Fruit fly (Drosophila melanogaster): Measurements from ENCODE around the gene SmydA-8.

SmydA-8 gene

dm6 chrX:2225138-2225537 is 11.5 kb upstream of the SmydA-8 start, which contains the start of gene pcx (continued):
- TF ChIP-seq BEAF-32 (GFP tag; optimal IDR thresholded peaks at IDR 0.05) (peak; percentile 57), CG14860 (GFP tag; IDR thresholded peaks at IDR 0.05; ENCODE audit: partially characterized antibody) (peak; percentile 24; the same call in 1 of the 3 replicates), CG4617 (GFP tag; optimal IDR thresholded peaks at IDR 0.05; ENCODE audit: borderline replicate concordance) (peak; percentile 76), hbn (GFP tag; IDR thresholded peaks at IDR 0.05; ENCODE audit: partially characterized antibody) (peak; percentile 27; the same call in 1 of the 2 replicates), HLH3B (GFP tag; IDR thresholded peaks at IDR 0.05) (no peak), CG14710 (tag; optimal IDR thresholded peaks at IDR 0.05) (peak; percentile 37), vvl (GFP tag; IDR thresholded peaks at IDR 0.05) (0 out of 2 replicates have a peak, but pooled peaks have one; percentile 7), pzg (GFP tag; optimal IDR thresholded peaks at IDR 0.05) (peak; percentile 49), E2f2 (GFP tag; IDR thresholded peaks at IDR 0.05) (peak; percentile 74), CG15601 (tag; optimal IDR thresholded peaks at IDR 0.05) (no peak), amos (GFP tag; IDR thresholded peaks at IDR 0.05; ENCODE audit: partially characterized antibody) (peak; percentile 59; the same call in 1 of the 2 replicates), prd (optimal IDR thresholded peaks at IDR 0.05) (no peak), prd (GFP tag; IDR thresholded peaks at IDR 0.05) (no peak), CG13287 (GFP tag; IDR thresholded peaks at IDR 0.05; ENCODE audit: partially characterized antibody) (peak; percentile 71), Atf6 (GFP tag; IDR thresholded peaks at IDR 0.05) (no peak), CG3726 (GFP tag; IDR thresholded peaks at IDR 0.05) (no peak), knrl (GFP tag; IDR thresholded peaks at IDR 0.05; ENCODE audit: partially characterized antibody) (peak; percentile 54; the same call in 2 of the 3 replicates), Bgb (GFP tag; IDR thresholded peaks at IDR 0.05; ENCODE audit: partially characterized antibody) (peak; percentile 56), Ets97D (GFP tag; optimal IDR thresholded peaks at IDR 0.05) (peak; percentile 7), CG18764 (GFP tag; optimal IDR thresholded peaks at IDR 0.05) (peak; percentile 86), danr (GFP tag; IDR thresholded peaks at IDR 0.05) (no peak), MESR4 (GFP tag; optimal IDR thresholded peaks at IDR 0.05) (peak; percentile 52), inv (GFP tag; IDR thresholded peaks at IDR 0.05; ENCODE audit: partially characterized antibody) (0 out of 2 replicates have a peak, but pooled peaks have one; percentile 19), Med (GFP tag) (peak; percentile 28), Scr (GFP tag; IDR thresholded peaks at IDR 0.05; ENCODE audit: partially characterized antibody) (peak; percentile 62), Dp (GFP tag; optimal IDR thresholded peaks at IDR 0.05) (peak; percentile 70), bbx (GFP tag; IDR thresholded peaks at IDR 0.05; ENCODE audit: partially characterized antibody) (peak; percentile 58), Dll (GFP tag; IDR thresholded peaks at IDR 0.05; ENCODE audit: partially characterized antibody) (peak; percentile 56; the same call in 1 of the 4 replicates), YL-1 (GFP tag; optimal IDR thresholded peaks at IDR 0.05) (peak; percentile 56), MBD-R2 (GFP tag; IDR thresholded peaks at IDR 0.05) (peak; percentile 49), CG6791 (GFP tag; IDR thresholded peaks at IDR 0.05; ENCODE audit: partially characterized antibody) (peak; percentile 61; the same call in 2 of the 3 replicates), Dref (GFP tag; IDR thresholded peaks at IDR 0.05) (peak; percentile 81), phol (tag; optimal IDR thresholded peaks at IDR 0.05) (peak; percentile 1), crol (GFP tag; IDR thresholded peaks at IDR 0.05) (peak; percentile 89), Dfd (GFP tag; optimal IDR thresholded peaks at IDR 0.05) (no peak), CG2712 (tag; optimal IDR thresholded peaks at IDR 0.05) (no peak), Sry-β (GFP tag; optimal IDR thresholded peaks at IDR 0.05) (no peak)

- TF ChIP-seq inv (GFP tag; IDR thresholded peaks at IDR 0.05; ENCODE audit: partially characterized antibody) (no peak), fd3F (GFP tag; optimal IDR thresholded peaks at IDR 0.05) (no peak), CG8290 (GFP tag; optimal IDR thresholded peaks at IDR 0.05) (no peak), CG8290 (tag; optimal IDR thresholded peaks at IDR 0.05) (no peak), lola (GFP tag; optimal IDR thresholded peaks at IDR 0.05) (no peak), otp (GFP tag; IDR thresholded peaks at IDR 0.05) (no peak), ewg (GFP tag; optimal IDR thresholded peaks at IDR 0.05) (peak; percentile 19), CG16779 (GFP tag; IDR thresholded peaks at IDR 0.05) (no peak), kah (GFP tag; optimal IDR thresholded peaks at IDR 0.05) (no peak), Ptx1 (GFP tag; IDR thresholded peaks at IDR 0.05) (no peak), Med (GFP tag) (peak; percentile 16)
Observed at dm6 chrX:2223454-2223853, 9.8 kb upstream of the SmydA-8 start, which contains the start of gene CG14052. CG14052 (plus strand) TSS chrX:2223754.
